Worm (Caenorhabditis elegans) whole organism, young adult: Measurements from ENCODE around the gene R07B1.8.

ENCODE experiments used
- F52B5.7 ChIP-seq: sonication (generic microtip); optimal IDR thresholded peaks from 2 replicates; lab custom pipeline; 2016; ENCODE audit warnings: mild to moderate bottlenecking, missing genetic modification characterization, missing compliant biosample characterization
- Y95B8A.8 ChIP-seq: fragments of 200-800 bp; sonication (Bioruptor generic); IDR thresholded peaks from 2 replicates; pipeline ENCODE4 v1.3.6; 2022; ENCODE audit warnings: missing genetic modification reagents, missing genetic modification characterization, missing compliant biosample characterization
- akir-1 ChIP-seq: fragments of 200-800 bp; sonication (Bioruptor generic); optimal IDR thresholded peaks from 2 replicates; lab custom pipeline; 2018; ENCODE audit warnings: mild to moderate bottlenecking, missing genetic modification characterization, moderate library complexity, missing compliant biosample characterization
- ceh-40 ChIP-seq: fragments of 200-800 bp; sonication (Bioruptor generic); IDR thresholded peaks from 2 replicates; pipeline ENCODE4 v1.3.6; 2022; ENCODE audit warnings: missing genetic modification characterization, missing compliant biosample characterization
- snpc-4 ChIP-seq, 5 experiments: fragments of 150-350 bp in 1 of 5; sonication (generic microtip) in 4 of 5; optimal IDR thresholded peaks; 2 replicates each; lab custom pipeline; 2014 to 2018; ENCODE audit warnings: missing genetic modification characterization in 5 of 5, missing biosample characterization in 3 of 5, antibody characterized with exemption in 2 of 5, mild to moderate bottlenecking in 2 of 5, missing compliant biosample characterization in 2 of 5, missing genotype in 2 of 5, moderate library complexity in 2 of 5, missing genetic modification reagents in 1 of 5
- ztf-6 ChIP-seq: fragments of 200-800 bp; sonication (Bioruptor generic); IDR thresholded peaks from 2 replicates; pipeline ENCODE4 v1.3.6; 2022; ENCODE audit warnings: missing genetic modification reagents, missing genetic modification characterization, missing compliant biosample characterization

- TF ChIP-seq ztf-6 (no peak), ceh-40 (GFP tag; lab: Robert Waterston, UW) (no peak), akir-1 (GFP tag; lab: Kevin White, UChicago) (no peak), snpc-4 (GFP tag; optimal IDR thresholded peaks at IDR 0.05; lab: Kevin White, UChicago) (no peak), snpc-4 (tag; optimal IDR thresholded peaks at IDR 0.05; lab: Kevin White, UChicago) (no peak), F52B5.7 (tag; lab: Kevin White, UChicago) (no peak), Y95B8A.8 (GFP tag; lab: Robert Waterston, UW) (no peak)
Observed at ce11 chrX:9822606-9823264, 49.7 kb downstream of the R07B1.8 start.
